Worm (Caenorhabditis elegans) whole organism, L1 larva: ENCODE data around the gene frm-2.

Source experiments
- C04F5.9 ChIP-seq: sonication (generic microtip); optimal IDR thresholded peaks from 2 replicates; lab custom pipeline; 2016; ENCODE audit warnings: missing genetic modification characterization, missing compliant biosample characterization
- C16A3.4 ChIP-seq: fragments of 150-350 bp; optimal IDR thresholded peaks from 2 replicates; lab custom pipeline; 2014; ENCODE audit warnings: missing biosample characterization, missing genetic modification characterization
- F16B12.6 ChIP-seq: fragments of 150-350 bp; optimal IDR thresholded peaks from 2 replicates; lab custom pipeline; 2014; ENCODE audit warnings: missing biosample characterization, missing genetic modification characterization
- ceh-82 ChIP-seq, 3 experiments: fragments of 150-350 bp in 1 of 3; sonication (generic microtip) in 2 of 3; optimal IDR thresholded peaks; 2 replicates each; lab custom pipeline; 2014 to 2017; ENCODE audit warnings: missing biosample characterization in 3 of 3, missing genetic modification characterization in 3 of 3
- ceh-90 ChIP-seq: sonication (generic microtip); optimal IDR thresholded peaks from 2 replicates; lab custom pipeline; 2016; ENCODE audit warnings: missing genetic modification characterization, missing compliant biosample characterization
- ces-1 ChIP-seq: fragments of 150-350 bp; optimal IDR thresholded peaks from 2 replicates; lab custom pipeline; 2014; ENCODE audit warnings: missing biosample characterization, missing genetic modification reagents, missing genetic modification characterization
- dpl-1 ChIP-seq, 3 experiments: fragments of 150-350 bp in 2 of 3; sonication (generic microtip) in 1 of 3; optimal IDR thresholded peaks; 2 replicates each; lab custom pipeline; 2014 to 2017; ENCODE audit warnings: missing biosample characterization in 3 of 3, missing genetic modification characterization in 3 of 3, missing genetic modification reagents in 3 of 3
- efl-1 ChIP-seq, 4 experiments: fragments of 150-350 bp; optimal IDR thresholded peaks in 3 of 4; peaks in 1 of 4; 1 replicate in 1 of 4; 2 replicates in 3 of 4; lab custom pipeline; 2014; ENCODE audit warnings: missing biosample characterization in 2 of 4, missing genetic modification characterization in 2 of 4, missing genetic modification reagents in 2 of 4
- elt-2 ChIP-seq: sonication (generic microtip); optimal IDR thresholded peaks from 2 replicates; lab custom pipeline; 2016; ENCODE audit warnings: missing genetic modification characterization, mild to moderate bottlenecking, inconsistent platforms, missing compliant biosample characterization, missing genetic modification reagents
- elt-3 ChIP-seq, 6 experiments: fragments of 150-350 bp in 1 of 6; sonication (generic microtip); optimal IDR thresholded peaks; 2 replicates each; lab custom pipeline; 2017 to 2018; ENCODE audit warnings: missing biosample characterization in 6 of 6, missing genetic modification characterization in 6 of 6, inconsistent platforms in 1 of 6
- fkh-8 ChIP-seq: sonication (generic microtip); optimal IDR thresholded peaks from 2 replicates; lab custom pipeline; 2016; ENCODE audit warnings: mild to moderate bottlenecking, missing genetic modification characterization, missing compliant biosample characterization
- hlh-17 ChIP-seq: fragments of 200-800 bp; sonication (Bioruptor generic); optimal IDR thresholded peaks from 2 replicates; lab custom pipeline; 2018; ENCODE audit warnings: missing genetic modification characterization, mild to moderate bottlenecking, missing compliant biosample characterization, moderate library complexity, borderline replicate concordance
- hlh-4 ChIP-seq: sonication (generic microtip); optimal IDR thresholded peaks from 2 replicates; lab custom pipeline; 2016; ENCODE audit warnings: mild to moderate bottlenecking, missing genetic modification characterization, missing compliant biosample characterization
- hpl-2 ChIP-seq: fragments of 150-350 bp; optimal IDR thresholded peaks from 2 replicates; lab custom pipeline; 2014; ENCODE audit warnings: missing biosample characterization, missing genetic modification reagents, missing genetic modification characterization
- jun-1 ChIP-seq: fragments of 150-350 bp; optimal IDR thresholded peaks from 2 replicates; lab custom pipeline; 2014; ENCODE audit warnings: missing biosample characterization, missing genetic modification reagents, missing genetic modification characterization
- lin-13 ChIP-seq: fragments of 150-350 bp; optimal IDR thresholded peaks from 2 replicates; lab custom pipeline; 2014; ENCODE audit warnings: missing biosample characterization, missing genetic modification reagents, missing genetic modification characterization
- lin-14 ChIP-seq: fragments of 200-800 bp; sonication (Bioruptor generic); optimal IDR thresholded peaks from 2 replicates; lab custom pipeline; 2018; ENCODE audit warnings: mild to moderate bottlenecking, missing genetic modification characterization, moderate library complexity, missing compliant biosample characterization
- mab-9 ChIP-seq: fragments of 200-800 bp; sonication (Bioruptor generic); IDR thresholded peaks from 2 replicates; pipeline ENCODE4 v1.3.6; 2022; ENCODE audit warnings: missing genetic modification reagents, missing genetic modification characterization, missing compliant biosample characterization
- mdl-1 ChIP-seq, 2 experiments: fragments of 150-350 bp; optimal IDR thresholded peaks; 2 replicates each; lab custom pipeline; 2014 to 2017; ENCODE audit warnings: missing biosample characterization in 2 of 2, missing genetic modification characterization in 2 of 2, inconsistent platforms in 1 of 2
- mef-2 ChIP-seq: fragments of 150-350 bp; optimal IDR thresholded peaks from 2 replicates; lab custom pipeline; 2014; ENCODE audit warnings: missing biosample characterization, missing genetic modification characterization
- nhr-11 ChIP-seq: fragments of 150-350 bp; optimal IDR thresholded peaks from 2 replicates; lab custom pipeline; 2014; ENCODE audit warnings: missing biosample characterization, missing genetic modification characterization
- nhr-19 ChIP-seq: fragments of 200-800 bp; sonication (Bioruptor generic); conservative IDR thresholded peaks from 2 replicates; pipeline ENCODE4 v1.3.6; 2022; ENCODE audit warnings: missing genetic modification characterization, missing compliant biosample characterization
- nhr-237 ChIP-seq: fragments of 150-350 bp; optimal IDR thresholded peaks from 2 replicates; lab custom pipeline; 2014; ENCODE audit warnings: missing biosample characterization, missing genetic modification characterization
- nhr-28 ChIP-seq: fragments of 150-350 bp; optimal IDR thresholded peaks from 2 replicates; lab custom pipeline; 2014; ENCODE audit warnings: missing biosample characterization, missing genetic modification characterization
- nhr-47 ChIP-seq: sonication (generic microtip); optimal IDR thresholded peaks from 2 replicates; lab custom pipeline; 2016; ENCODE audit warnings: mild to moderate bottlenecking, missing genetic modification characterization, moderate library complexity, missing compliant biosample characterization
- nhr-84 ChIP-seq: sonication (generic microtip); optimal IDR thresholded peaks from 2 replicates; lab custom pipeline; 2017; ENCODE audit warnings: missing biosample characterization, missing genetic modification characterization
- nhr-85 ChIP-seq: sonication (generic microtip); peaks from one replicate; lab custom pipeline; 2016; ENCODE audit warnings: missing genetic modification characterization, inconsistent platforms, missing compliant biosample characterization
- pag-3 ChIP-seq: sonication (generic microtip); optimal IDR thresholded peaks from 2 replicates; lab custom pipeline; 2017; ENCODE audit warnings: missing genetic modification characterization, mild to moderate bottlenecking, missing compliant biosample characterization, antibody characterized with exemption, borderline replicate concordance; ENCODE audit not compliant: insufficient read depth
- rnt-1 ChIP-seq: sonication (generic microtip); optimal IDR thresholded peaks from 2 replicates; lab custom pipeline; 2016; ENCODE audit warnings: mild to moderate bottlenecking, missing genetic modification characterization, moderate library complexity, missing compliant biosample characterization
- skn-1 ChIP-seq: fragments of 150-350 bp; optimal IDR thresholded peaks from 2 replicates; lab custom pipeline; 2014; ENCODE audit warnings: missing biosample characterization, missing genetic modification characterization
- snpc-4 ChIP-seq: fragments of 150-350 bp; optimal IDR thresholded peaks from 2 replicates; lab custom pipeline; 2014; ENCODE audit warnings: missing biosample characterization, missing genetic modification characterization
- sptf-1 ChIP-seq: fragments of 150-350 bp; optimal IDR thresholded peaks from 2 replicates; lab custom pipeline; 2014; ENCODE audit warnings: missing biosample characterization, missing genetic modification characterization
- sup-37 ChIP-seq: fragments of 200-800 bp; sonication (Bioruptor generic); optimal IDR thresholded peaks from 2 replicates; lab custom pipeline; 2018; ENCODE audit warnings: mild to moderate bottlenecking, missing genetic modification characterization, missing compliant biosample characterization
- swsn-7 ChIP-seq: sonication (generic microtip); optimal IDR thresholded peaks from 2 replicates; lab custom pipeline; 2016; ENCODE audit warnings: missing genetic modification characterization, missing compliant biosample characterization
- tbx-2 ChIP-seq: sonication (generic microtip); optimal IDR thresholded peaks from 2 replicates; lab custom pipeline; 2016; ENCODE audit warnings: missing genetic modification characterization, missing compliant biosample characterization
- tlp-1 ChIP-seq: fragments of 150-350 bp; optimal IDR thresholded peaks from 2 replicates; lab custom pipeline; 2014; ENCODE audit warnings: missing biosample characterization, missing genetic modification characterization
- unc-130 ChIP-seq: fragments of 150-350 bp; optimal IDR thresholded peaks from 2 replicates; lab custom pipeline; 2017; ENCODE audit warnings: missing biosample characterization, missing genetic modification characterization, inconsistent platforms
- unc-30 ChIP-seq: sonication (generic microtip); optimal IDR thresholded peaks from 2 replicates; lab custom pipeline; 2017; ENCODE audit warnings: missing biosample characterization, missing genetic modification characterization
- unc-98 ChIP-seq: fragments of 200-800 bp; sonication (Bioruptor generic); IDR thresholded peaks from 2 replicates; pipeline ENCODE4 v1.3.6; 2022; ENCODE audit warnings: missing genetic modification characterization, missing compliant biosample characterization
- vab-15 ChIP-seq: sonication (generic microtip); optimal IDR thresholded peaks from 2 replicates; lab custom pipeline; 2017; ENCODE audit warnings: missing genotype, mild to moderate bottlenecking, missing genetic modification characterization, missing compliant biosample characterization
- zip-4 ChIP-seq: fragments of 200-800 bp; sonication (Bioruptor generic); optimal IDR thresholded peaks from 2 replicates; lab custom pipeline; 2018; ENCODE audit warnings: mild to moderate bottlenecking, missing genetic modification characterization, moderate library complexity, missing compliant biosample characterization
- ztf-4 ChIP-seq: fragments of 150-350 bp; optimal IDR thresholded peaks from 2 replicates; lab custom pipeline; 2014; ENCODE audit warnings: missing biosample characterization, missing genetic modification characterization

Gene frm-2

ce11 chrIII:5988991-5989726 is 7.2 kb upstream of the frm-2 start (continued):
- TF ChIP-seq lin-13 (GFP tag; lab: Kevin White, UChicago): no peak
- no peak for TF ChIP-seq unc-30
- no peak for TF ChIP-seq elt-3 (tag; optimal IDR thresholded peaks at IDR 0.05; lab: Kevin White, UChicago)
- TF ChIP-seq sup-37: no peak
- peak; percentile 71 to 82 (median 75) for TF ChIP-seq dpl-1 (GFP tag; optimal IDR thresholded peaks at IDR 0.05; lab: Kevin White, UChicago)
- TF ChIP-seq hlh-4: no peak
- no peak for TF ChIP-seq ces-1 (GFP tag; lab: Kevin White, UChicago)
- TF ChIP-seq mab-9 (GFP tag; lab: Robert Waterston, UW): peak; percentile 73
- no peak for TF ChIP-seq tlp-1 (tag; lab: Kevin White, UChicago)
- TF ChIP-seq hlh-17 (GFP tag; lab: Kevin White, UChicago): no peak
- no peak for TF ChIP-seq sptf-1 (tag; lab: Kevin White, UChicago)
- TF ChIP-seq rnt-1 (tag; lab: Kevin White, UChicago): peak; percentile 22
- TF ChIP-seq pag-3: no peak
- no peak for TF ChIP-seq vab-15 (tag; lab: Kevin White, UChicago)
- TF ChIP-seq nhr-28 (tag; lab: Kevin White, UChicago): no peak
- no peak for TF ChIP-seq C04F5.9 (tag; lab: Kevin White, UChicago)
- TF ChIP-seq hpl-2 (GFP tag; lab: Kevin White, UChicago): no peak
- no peak for TF ChIP-seq C16A3.4 (tag; lab: Kevin White, UChicago)
- no peak for TF ChIP-seq snpc-4 (tag; lab: Kevin White, UChicago)
- TF ChIP-seq fkh-8: no peak
- no peak for TF ChIP-seq nhr-19 (GFP tag; lab: Robert Waterston, UW)
- no peak for TF ChIP-seq skn-1 (tag; lab: Kevin White, UChicago)
- peak; percentile 66 for TF ChIP-seq lin-14 (GFP tag; lab: Kevin White, UChicago)
- TF ChIP-seq ceh-90 (tag; lab: Kevin White, UChicago): no peak
- TF ChIP-seq nhr-11 (tag; lab: Kevin White, UChicago): no peak
- no peak for TF ChIP-seq elt-2 (tag; lab: Kevin White, UChicago)
- no peak for TF ChIP-seq nhr-84 (tag; lab: Kevin White, UChicago)
- no peak for TF ChIP-seq jun-1 (tag; lab: Kevin White, UChicago)
- no peak for TF ChIP-seq F16B12.6 (tag; lab: Kevin White, UChicago)
- no peak for TF ChIP-seq nhr-237 (tag; lab: Kevin White, UChicago)
- TF ChIP-seq mef-2 (tag; lab: Kevin White, UChicago): no peak
- TF ChIP-seq tbx-2: peak; percentile 23
- TF ChIP-seq mdl-1 (tag; optimal IDR thresholded peaks at IDR 0.05; lab: Kevin White, UChicago): no peak
- no peak for TF ChIP-seq unc-130 (tag; lab: Kevin White, UChicago)
- TF ChIP-seq ceh-82 (tag; optimal IDR thresholded peaks at IDR 0.05; lab: Kevin White, UChicago): no peak
- TF ChIP-seq swsn-7 (tag; lab: Kevin White, UChicago): peak; percentile 14
- TF ChIP-seq zip-4 (GFP tag; lab: Kevin White, UChicago): no peak
- TF ChIP-seq nhr-47 (tag; lab: Kevin White, UChicago): peak; percentile 13
- TF ChIP-seq ztf-4 (tag; lab: Kevin White, UChicago): no peak
- TF ChIP-seq nhr-85: no peak
- no peak for TF ChIP-seq unc-98 (GFP tag; lab: Robert Waterston, UW)
- TF ChIP-seq efl-1 (optimal IDR thresholded peaks at IDR 0.05; lab: Kevin White, UChicago): peak; percentile 77
- peak; percentile 81 to 97 for TF ChIP-seq efl-1 (GFP tag; optimal IDR thresholded peaks at IDR 0.05 in 1 of 2; lab: Kevin White, UChicago)
- TF ChIP-seq, all 84 proteins: peak for 20
